Fruit fly (Drosophila melanogaster): ENCODE measurements around the gene Sdic3.

The Sdic3 gene

dm6 chrX:20159679-20160140, 34.3 kb downstream of the Sdic3 start, which contains the start of gene Rab35 (continued):
- TF ChIP-seq CG11085 (GFP tag; IDR thresholded peaks at IDR 0.05): no peak
- TF ChIP-seq CG15073 (GFP tag; optimal IDR thresholded peaks at IDR 0.05): no peak
- TF ChIP-seq dysf (GFP tag; IDR thresholded peaks at IDR 0.05): no peak
- TF ChIP-seq Fer2 (tag; optimal IDR thresholded peaks at IDR 0.05): no peak
- TF ChIP-seq MTF-1 (GFP tag; optimal IDR thresholded peaks at IDR 0.05; ENCODE audit: borderline replicate concordance): no peak
- TF ChIP-seq Hsf (GFP tag; optimal IDR thresholded peaks at IDR 0.05): peak; percentile 12
- no peak for TF ChIP-seq odd (GFP tag; optimal IDR thresholded peaks at IDR 0.05)
- peak; percentile 4 for TF ChIP-seq gfzf (GFP tag; optimal IDR thresholded peaks at IDR 0.05)
- TF ChIP-seq Fer1 (GFP tag; optimal IDR thresholded peaks at IDR 0.05): no peak
- no peak for TF ChIP-seq Sox100B (GFP tag; optimal IDR thresholded peaks at IDR 0.05)
- no peak for TF ChIP-seq CG8765 (GFP tag; IDR thresholded peaks at IDR 0.05)
- no peak for TF ChIP-seq Nf-YB (GFP tag; optimal IDR thresholded peaks at IDR 0.05)
- peak; percentile 66 for TF ChIP-seq phol (tag; optimal IDR thresholded peaks at IDR 0.05)
- TF ChIP-seq crc (GFP tag; optimal IDR thresholded peaks at IDR 0.05): no peak
- peak; percentile 92 for TF ChIP-seq CG10267 (tag; optimal IDR thresholded peaks at IDR 0.05)
- TF ChIP-seq chn (GFP tag; optimal IDR thresholded peaks at IDR 0.05): no peak
- no peak for TF ChIP-seq Adf1 (GFP tag; IDR thresholded peaks at IDR 0.05)
- TF ChIP-seq Bgb (GFP tag; IDR thresholded peaks at IDR 0.05; ENCODE audit: partially characterized antibody): peak; percentile 91
- no peak for TF ChIP-seq CG34376 (GFP tag; optimal IDR thresholded peaks at IDR 0.05)
- no peak for TF ChIP-seq CHES-1-like (GFP tag; optimal IDR thresholded peaks at IDR 0.05)
- TF ChIP-seq CG15514 (GFP tag; optimal IDR thresholded peaks at IDR 0.05): peak; percentile 40
- TF ChIP-seq D (optimal IDR thresholded peaks at IDR 0.05): no peak
- no peak for TF ChIP-seq D (GFP tag; optimal IDR thresholded peaks at IDR 0.05)
- TF ChIP-seq Dek (tag; optimal IDR thresholded peaks at IDR 0.05): no peak
- TF ChIP-seq CG8281 (tag; optimal IDR thresholded peaks at IDR 0.05): no peak
- TF ChIP-seq Dip2 (GFP tag; IDR thresholded peaks at IDR 0.05): no peak
- no peak for TF ChIP-seq sd (tag; optimal IDR thresholded peaks at IDR 0.05)
- no peak for TF ChIP-seq Asciz (GFP tag; optimal IDR thresholded peaks at IDR 0.05)
- no peak for TF ChIP-seq CG12104 (GFP tag; optimal IDR thresholded peaks at IDR 0.05)
- TF ChIP-seq CG14014 (GFP tag; IDR thresholded peaks at IDR 0.05): no peak
- TF ChIP-seq CG4360 (GFP tag; IDR thresholded peaks at IDR 0.05): no peak
- peak; percentile 2 for TF ChIP-seq Dip3 (GFP tag; optimal IDR thresholded peaks at IDR 0.05)
- TF ChIP-seq danr (GFP tag; IDR thresholded peaks at IDR 0.05): no peak
- no peak for TF ChIP-seq trh (GFP tag; optimal IDR thresholded peaks at IDR 0.05)
- no peak for TF ChIP-seq pho (GFP tag; optimal IDR thresholded peaks at IDR 0.05)
- TF ChIP-seq CG7839 (tag; optimal IDR thresholded peaks at IDR 0.05): peak; percentile 7
- TF ChIP-seq Hr39 (optimal IDR thresholded peaks at IDR 0.05): no peak
- TF ChIP-seq CG7786 (GFP tag; optimal IDR thresholded peaks at IDR 0.05): no peak
- TF ChIP-seq bbx (GFP tag; IDR thresholded peaks at IDR 0.05; ENCODE audit: partially characterized antibody): peak; percentile 88
- no peak for TF ChIP-seq CG31388 (GFP tag; optimal IDR thresholded peaks at IDR 0.05)
- TF ChIP-seq caup (GFP tag; optimal IDR thresholded peaks at IDR 0.05; ENCODE audit: severe bottlenecking): no peak
- TF ChIP-seq Ets65A (GFP tag): peak; percentile 57
- TF ChIP-seq CG3065 (GFP tag; optimal IDR thresholded peaks at IDR 0.05): no peak
- TF ChIP-seq nmo (GFP tag; optimal IDR thresholded peaks at IDR 0.05): peak; percentile 64
- no peak for TF ChIP-seq ATbp (GFP tag; optimal IDR thresholded peaks at IDR 0.05)
- TF ChIP-seq kay (GFP tag; optimal IDR thresholded peaks at IDR 0.05): no peak
- peak; percentile 38 for TF ChIP-seq CG8290 (GFP tag; optimal IDR thresholded peaks at IDR 0.05)
- no peak for TF ChIP-seq CG8290 (tag; optimal IDR thresholded peaks at IDR 0.05)
- TF ChIP-seq CG1792 (GFP tag; optimal IDR thresholded peaks at IDR 0.05): no peak
- peak; percentile 97 for TF ChIP-seq Dll (GFP tag; IDR thresholded peaks at IDR 0.05; ENCODE audit: partially characterized antibody)
- TF ChIP-seq slbo (GFP tag; IDR thresholded peaks at IDR 0.05): peak; percentile 9; the same call in 1 of the 2 replicates
- TF ChIP-seq seq (GFP tag; IDR thresholded peaks at IDR 0.05): no peak
